Worm (Caenorhabditis elegans): ENCODE results near the gene nspb-8.

- TF ChIP-seq klf-2 (GFP tag; conservative IDR thresholded peaks at IDR 0.05) = no peak
- no peak for TF ChIP-seq ztf-29 (GFP tag; IDR thresholded peaks at IDR 0.05)
- no peak for TF ChIP-seq cog-1 (tag; optimal IDR thresholded peaks at IDR 0.05)
- no peak for TF ChIP-seq med-1 (GFP tag; optimal IDR thresholded peaks at IDR 0.05; ENCODE audit: insufficient read depth)
- no peak for TF ChIP-seq T22C8.4 (GFP tag; IDR thresholded peaks at IDR 0.05)
- no peak for TF ChIP-seq ztf-23 (GFP tag; IDR thresholded peaks at IDR 0.05)
- TF ChIP-seq tab-1 (GFP tag; IDR thresholded peaks at IDR 0.05) = no peak
- TF ChIP-seq ref-1 (GFP tag; conservative IDR thresholded peaks at IDR 0.05) = no peak
- no peak for TF ChIP-seq flt-1 (GFP tag; IDR thresholded peaks at IDR 0.05)
Observed at ce11 chrII:14600852-14601313, 20.4 kb upstream of the nspb-8 start, which contains the start of gene tps-2.

Data from whole organism, midembryonic.